Fruit fly (Drosophila melanogaster) whole organism, embryonic: ENCODE results near the gene TTLL4A.

Experiments used
- Atf3 ChIP-seq: fragments of 200-800 bp; sonication (Bioruptor generic); optimal IDR thresholded peaks from 3 replicates; lab custom pipeline; 2016; ENCODE audit warnings: missing biosample characterization, missing genetic modification characterization
- BtbVII ChIP-seq: fragments of 200-800 bp; sonication (Bioruptor generic); optimal IDR thresholded peaks from 3 replicates; lab custom pipeline; 2017; ENCODE audit warnings: missing biosample characterization, mild to moderate bottlenecking, missing genetic modification characterization
- CG10209 ChIP-seq: fragments of 200-800 bp; sonication (Bioruptor generic); optimal IDR thresholded peaks from 3 replicates; lab custom pipeline; 2017; ENCODE audit warnings: missing biosample characterization, mild to moderate bottlenecking, missing genetic modification characterization, missing genetic modification reagents
- CG12769 ChIP-seq: fragments of 200-800 bp; sonication (Bioruptor generic); optimal IDR thresholded peaks from 2 replicates; lab custom pipeline; 2019; ENCODE audit warnings: missing biosample characterization, mild to moderate bottlenecking, missing genetic modification characterization, moderate library complexity
- CG1529 ChIP-seq: fragments of 200-800 bp; sonication (Bioruptor generic); optimal IDR thresholded peaks from 3 replicates; lab custom pipeline; 2018; ENCODE audit warnings: missing biosample characterization, missing genetic modification characterization
- CG16815 ChIP-seq: fragments of 200-800 bp; sonication (Bioruptor generic); optimal IDR thresholded peaks from 3 replicates; lab custom pipeline; 2017; ENCODE audit warnings: missing biosample characterization, mild to moderate bottlenecking, missing genetic modification characterization
- CG17612 ChIP-seq: fragments of 200-800 bp; sonication (Bioruptor generic); IDR thresholded peaks from 2 replicates; pipeline ENCODE4 v1.3.6; 2022; ENCODE audit warnings: missing biosample characterization, missing genetic modification characterization
- CG17912 ChIP-seq: fragments of 200-800 bp; sonication (Bioruptor generic); optimal IDR thresholded peaks from 2 replicates; lab custom pipeline; 2018; ENCODE audit warnings: missing biosample characterization, mild to moderate bottlenecking, missing genetic modification characterization
- CG2199 ChIP-seq: fragments of 200-800 bp; sonication (Bioruptor generic); IDR thresholded peaks from 3 replicates; pipeline ENCODE4 v1.3.6; 2022; ENCODE audit warnings: missing biosample characterization, missing genetic modification characterization
- CG3407 ChIP-seq: fragments of 200-800 bp; sonication (Bioruptor generic); optimal IDR thresholded peaks from 2 replicates; lab custom pipeline; 2018; ENCODE audit warnings: missing biosample characterization, mild to moderate bottlenecking, missing genetic modification characterization
- CG4282 ChIP-seq: fragments of 200-800 bp; sonication (Bioruptor generic); optimal IDR thresholded peaks from 2 replicates; lab custom pipeline; 2016; ENCODE audit warnings: missing biosample characterization, missing genetic modification characterization
- CG43689 ChIP-seq: fragments of 200-800 bp; sonication (Bioruptor generic); IDR thresholded peaks from 2 replicates; pipeline ENCODE4 v1.3.6; 2022; ENCODE audit warnings: missing biosample characterization, missing genetic modification characterization
- CG4854 ChIP-seq: fragments of 200-800 bp; sonication (Bioruptor generic); optimal IDR thresholded peaks from 2 replicates; lab custom pipeline; 2016; ENCODE audit warnings: missing biosample characterization, missing genetic modification characterization, inconsistent platforms
- CG5953 ChIP-seq: fragments of 200-800 bp; sonication (Bioruptor generic); IDR thresholded peaks from 2 replicates; pipeline ENCODE4 v1.3.6; 2022; ENCODE audit warnings: missing biosample characterization, missing genetic modification characterization
- CG6689 ChIP-seq: fragments of 200-800 bp; sonication (Bioruptor generic); IDR thresholded peaks from 2 replicates; pipeline ENCODE4 v1.3.6; 2022; ENCODE audit warnings: missing biosample characterization, missing genetic modification characterization
- CG6791 ChIP-seq: fragments of 200-800 bp; sonication (Bioruptor generic); IDR thresholded peaks from 3 replicates; pipeline ENCODE4 v1.3.6; 2022; ENCODE audit warnings: missing biosample characterization, missing genetic modification characterization; ENCODE audit not compliant: partially characterized antibody
- CG7271 ChIP-seq: fragments of 200-800 bp; sonication (Bioruptor generic); optimal IDR thresholded peaks from 2 replicates; lab custom pipeline; 2018; ENCODE audit warnings: missing biosample characterization, mild to moderate bottlenecking, missing genetic modification characterization, moderate library complexity
- CG8089 ChIP-seq: fragments of 200-800 bp; sonication (Bioruptor generic); optimal IDR thresholded peaks from 3 replicates; lab custom pipeline; 2016; ENCODE audit warnings: missing biosample characterization, missing genetic modification characterization
- CrebB ChIP-seq: fragments of 200-800 bp; sonication (Bioruptor generic); optimal IDR thresholded peaks from 3 replicates; lab custom pipeline; 2018; ENCODE audit warnings: missing biosample characterization, mild to moderate bottlenecking, missing genetic modification characterization
- Dbx ChIP-seq: fragments of 200-800 bp; sonication (Bioruptor generic); IDR thresholded peaks from 3 replicates; pipeline ENCODE4 v1.3.6; 2022; ENCODE audit warnings: missing biosample characterization, missing genetic modification characterization
- Ets97D ChIP-seq: fragments of 200-800 bp; sonication (Bioruptor generic); optimal IDR thresholded peaks from 3 replicates; lab custom pipeline; 2016; ENCODE audit warnings: missing biosample characterization, missing genetic modification characterization
- HLHmδ ChIP-seq: fragments of 200-800 bp; sonication (Bioruptor generic); optimal IDR thresholded peaks from 2 replicates; lab custom pipeline; 2018; ENCODE audit warnings: missing biosample characterization, mild to moderate bottlenecking, missing genetic modification characterization, moderate library complexity
- HmgZ ChIP-seq: fragments of 200-800 bp; sonication (Bioruptor generic); optimal IDR thresholded peaks from 2 replicates; lab custom pipeline; 2018; ENCODE audit warnings: missing biosample characterization, mild to moderate bottlenecking, missing genetic modification characterization
- Hmx ChIP-seq: fragments of 200-800 bp; sonication (Bioruptor generic); optimal IDR thresholded peaks from 2 replicates; lab custom pipeline; 2016; ENCODE audit warnings: missing biosample characterization, missing genetic modification characterization
- Hr39 ChIP-seq: fragments of >200 bp; optimal IDR thresholded peaks from 2 replicates; lab custom pipeline; 2017
- Hr78 ChIP-seq, 2 experiments: fragments of 200-800 bp in 1 of 2; fragments of >200 bp in 1 of 2; sonication (Bioruptor generic) in 1 of 2; optimal IDR thresholded peaks; 2 replicates each; lab custom pipeline; 2017 to 2019; ENCODE audit warnings: missing biosample characterization in 2 of 2, missing genetic modification characterization in 2 of 2, mild to moderate bottlenecking in 1 of 2, moderate library complexity in 1 of 2
- MTF-1 ChIP-seq: fragments of 200-800 bp; sonication (Bioruptor generic); optimal IDR thresholded peaks from 2 replicates; lab custom pipeline; 2018; ENCODE audit warnings: missing biosample characterization, mild to moderate bottlenecking, missing genetic modification characterization, borderline replicate concordance
- Max ChIP-seq: fragments of 200-800 bp; sonication (Bioruptor generic); optimal IDR thresholded peaks from 2 replicates; lab custom pipeline; 2016; ENCODE audit warnings: missing biosample characterization, mild to moderate bottlenecking, missing genetic modification characterization
- Spps ChIP-seq: fragments of 200-800 bp; sonication (Bioruptor generic); optimal IDR thresholded peaks from 2 replicates; lab custom pipeline; 2018; ENCODE audit warnings: missing biosample characterization, mild to moderate bottlenecking, missing genetic modification characterization
- Stat92E ChIP-seq, 3 experiments: fragments of >200 bp in 2 of 3; fragments of 200-800 bp in 1 of 3; sonication (Bioruptor generic) in 1 of 3; optimal IDR thresholded peaks; 2 replicates each; lab custom pipeline; 2017 to 2019; ENCODE audit warnings: missing biosample characterization in 3 of 3, missing genetic modification characterization in 3 of 3, mild to moderate bottlenecking in 1 of 3, moderate library complexity in 1 of 3
- amos ChIP-seq: fragments of 200-800 bp; sonication (Bioruptor generic); IDR thresholded peaks from 2 replicates; pipeline ENCODE4 v1.3.6; 2022; ENCODE audit warnings: missing biosample characterization, missing genetic modification characterization; ENCODE audit not compliant: partially characterized antibody
- cad ChIP-seq: fragments of >200 bp; optimal IDR thresholded peaks from 2 replicates; lab custom pipeline; 2017; ENCODE audit warnings: missing biosample characterization, missing genetic modification characterization
- cg ChIP-seq: fragments of 200-800 bp; sonication (Bioruptor generic); optimal IDR thresholded peaks from 3 replicates; lab custom pipeline; 2019; ENCODE audit warnings: missing biosample characterization, mild to moderate bottlenecking, missing genetic modification characterization, moderate library complexity
- chn ChIP-seq: fragments of 200-800 bp; sonication (Bioruptor generic); optimal IDR thresholded peaks from 2 replicates; lab custom pipeline; 2016; ENCODE audit warnings: missing biosample characterization, missing genetic modification characterization
- emc ChIP-seq: fragments of 200-800 bp; sonication (Bioruptor generic); optimal IDR thresholded peaks from 2 replicates; lab custom pipeline; 2016; ENCODE audit warnings: missing biosample characterization, missing genetic modification characterization
- en ChIP-seq: fragments of 200-800 bp; sonication (Bioruptor generic); optimal IDR thresholded peaks from 2 replicates; lab custom pipeline; 2016; ENCODE audit warnings: missing biosample characterization, missing genetic modification characterization
- eve ChIP-seq, 2 experiments: fragments of >200 bp; optimal IDR thresholded peaks; 2 replicates each; lab custom pipeline; 2017; ENCODE audit warnings: missing biosample characterization in 2 of 2, missing genetic modification characterization in 2 of 2
- fd96Cb ChIP-seq: fragments of 200-800 bp; sonication (Bioruptor generic); optimal IDR thresholded peaks from 2 replicates; lab custom pipeline; 2018; ENCODE audit warnings: missing biosample characterization, mild to moderate bottlenecking, missing genetic modification characterization, moderate library complexity
- gem ChIP-seq: fragments of 200-800 bp; sonication (Bioruptor generic); optimal IDR thresholded peaks from 2 replicates; lab custom pipeline; 2019; ENCODE audit warnings: missing biosample characterization, mild to moderate bottlenecking, missing genetic modification characterization, moderate library complexity
- grn ChIP-seq: fragments of 200-800 bp; sonication (Bioruptor generic); optimal IDR thresholded peaks from 3 replicates; lab custom pipeline; 2017; ENCODE audit warnings: missing biosample characterization, missing genetic modification characterization
- ken ChIP-seq: fragments of 200-800 bp; sonication (Bioruptor generic); IDR thresholded peaks from 3 replicates; pipeline ENCODE4 v1.3.6; 2022; ENCODE audit warnings: missing biosample characterization, missing genetic modification characterization
- mirr ChIP-seq: fragments of 200-800 bp; sonication (Bioruptor generic); optimal IDR thresholded peaks from 3 replicates; lab custom pipeline; 2018; ENCODE audit warnings: missing biosample characterization, mild to moderate bottlenecking, missing genetic modification characterization
- nerfin-1 ChIP-seq: fragments of 200-800 bp; sonication (Bioruptor generic); optimal IDR thresholded peaks from 3 replicates; lab custom pipeline; 2019; ENCODE audit warnings: missing biosample characterization, mild to moderate bottlenecking, missing genetic modification characterization, moderate library complexity
- pita ChIP-seq: fragments of 200-800 bp; sonication (Bioruptor generic); optimal IDR thresholded peaks from 2 replicates; lab custom pipeline; 2017; ENCODE audit warnings: missing biosample characterization, mild to moderate bottlenecking, missing genetic modification characterization
- pros ChIP-seq: fragments of 200-800 bp; sonication (Bioruptor generic); optimal IDR thresholded peaks from 3 replicates; lab custom pipeline; 2019; ENCODE audit warnings: missing biosample characterization, mild to moderate bottlenecking, missing genetic modification characterization, moderate library complexity
- pzg ChIP-seq: fragments of 200-800 bp; sonication (Bioruptor generic); optimal IDR thresholded peaks from 3 replicates; lab custom pipeline; 2018; ENCODE audit warnings: missing biosample characterization, mild to moderate bottlenecking, missing genetic modification characterization, moderate library complexity
- tap ChIP-seq: fragments of 200-800 bp; optimal IDR thresholded peaks from 3 replicates; lab custom pipeline; 2019; ENCODE audit warnings: missing biosample characterization, mild to moderate bottlenecking, missing genetic modification characterization, moderate library complexity
- tio ChIP-seq: fragments of 200-800 bp; sonication (Bioruptor generic); optimal IDR thresholded peaks from 2 replicates; lab custom pipeline; 2017; ENCODE audit warnings: missing biosample characterization, missing genetic modification characterization, inconsistent platforms
- unpg ChIP-seq: fragments of 200-800 bp; sonication (Bioruptor generic); optimal IDR thresholded peaks from 3 replicates; lab custom pipeline; 2018; ENCODE audit warnings: missing biosample characterization, mild to moderate bottlenecking, missing genetic modification characterization, moderate library complexity
- yki ChIP-seq: fragments of >200 bp; optimal IDR thresholded peaks from 3 replicates; lab custom pipeline; 2018
- zfh2 ChIP-seq: fragments of 200-800 bp; sonication (Bioruptor generic); optimal IDR thresholded peaks from 2 replicates; lab custom pipeline; 2016; ENCODE audit warnings: missing biosample characterization, missing genetic modification characterization

The TTLL4A gene

DNA sequence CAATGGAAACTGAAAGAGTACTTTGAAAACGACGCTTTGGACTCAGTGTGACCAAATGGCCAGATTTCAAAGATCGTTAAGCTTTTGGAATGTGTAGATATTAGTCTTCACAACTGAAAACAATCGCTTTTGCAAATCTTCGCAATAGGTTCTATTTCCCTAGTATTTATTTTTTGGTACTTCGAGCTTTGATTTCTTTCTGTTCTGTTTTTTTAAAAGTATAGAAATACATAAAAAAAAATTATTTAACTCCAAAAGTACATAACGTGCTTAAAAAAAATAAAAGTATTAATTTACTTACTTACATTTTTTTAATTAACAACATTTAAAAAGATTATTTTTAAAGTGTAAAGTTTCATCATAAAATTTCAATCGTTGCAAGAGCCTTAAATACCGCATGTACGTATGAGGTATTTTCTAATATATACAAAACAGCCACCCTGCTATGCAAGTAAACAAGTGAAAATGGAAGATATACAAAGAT lies 1.8 kb upstream of the TTLL4A start, which contains the start of the genes piwi and CG12253 (continued):
- TF ChIP-seq Hr78 (GFP tag; optimal IDR thresholded peaks at IDR 0.05; lab: Kevin White, UChicago) (no peak), CG6689 (GFP tag; lab: Robert Waterston, UW) (peak; percentile 43; the same call in 1 of the 2 replicates), CG3407 (GFP tag; lab: Kevin White, UChicago) (no peak), CG4854 (GFP tag; lab: Kevin White, UChicago) (no peak), BtbVII (no peak), en (GFP tag; lab: Kevin White, UChicago) (no peak), CG12769 (no peak), emc (GFP tag; lab: Kevin White, UChicago) (no peak), CG2199 (no peak), Hmx (GFP tag; lab: Kevin White, UChicago) (no peak), CG16815 (GFP tag; lab: Kevin White, UChicago) (peak; percentile 72), ken (GFP tag; lab: Robert Waterston, UW) (no peak; the same call in 1 of the 3 replicates), nerfin-1 (no peak), tio (GFP tag; lab: Kevin White, UChicago) (peak; percentile 82), pita (no peak), unpg (GFP tag; lab: Kevin White, UChicago) (peak; percentile 89), pros (GFP tag; lab: Kevin White, UChicago) (no peak), CG1529 (peak; percentile 61), mirr (GFP tag; lab: Kevin White, UChicago) (no peak), cad (GFP tag; lab: Kevin White, UChicago) (no peak), Atf3 (peak; percentile 8), cg (GFP tag; lab: Kevin White, UChicago) (no peak), CG17612 (GFP tag; lab: Robert Waterston, UW) (no peak), fd96Cb (peak; percentile 70), CG7271 (tag; lab: Kevin White, UChicago) (no peak), CG6791 (GFP tag; lab: Robert Waterston, UW) (no peak), grn (GFP tag; lab: Kevin White, UChicago) (no peak), CrebB (tag; lab: Kevin White, UChicago) (peak; percentile 8), HLHmδ (GFP tag; lab: Kevin White, UChicago) (no peak), amos (GFP tag; lab: Robert Waterston, UW) (no peak), Hr39 (lab: Kevin White, UChicago) (no peak), CG5953 (GFP tag; lab: Robert Waterston, UW) (no peak), CG17912 (no peak), chn (GFP tag; lab: Kevin White, UChicago) (peak; percentile 22), MTF-1 (GFP tag; lab: Kevin White, UChicago) (no peak), Ets97D (GFP tag; lab: Kevin White, UChicago) (peak; percentile 26), eve (GFP tag; optimal IDR thresholded peaks at IDR 0.05; lab: Kevin White, UChicago) (no peak), CG43689 (GFP tag; lab: Robert Waterston, UW) (peak; percentile 62; the same call in 1 of the 2 replicates), Spps (tag; lab: Kevin White, UChicago) (peak; percentile 14), gem (tag; lab: Kevin White, UChicago) (peak; percentile 96), pzg (peak; percentile 11), Dbx (GFP tag; lab: Robert Waterston, UW) (peak; percentile 69; the same call in 2 of the 3 replicates), Stat92E (GFP tag; optimal IDR thresholded peaks at IDR 0.05; lab: Kevin White, UChicago) (no peak), CG8089 (GFP tag; lab: Kevin White, UChicago) (no peak), zfh2 (peak; percentile 28), CG4282 (no peak), HmgZ (tag; lab: Kevin White, UChicago) (peak; percentile 50), yki (lab: Kevin White, UChicago) (no peak), CG10209 (GFP tag; lab: Kevin White, UChicago) (no peak), Max (peak; percentile 38), tap (tag; lab: Kevin White, UChicago) (no peak)
